Fruit fly (Drosophila melanogaster): ENCODE data around the gene CG9396.

Gene CG9396

DNA sequence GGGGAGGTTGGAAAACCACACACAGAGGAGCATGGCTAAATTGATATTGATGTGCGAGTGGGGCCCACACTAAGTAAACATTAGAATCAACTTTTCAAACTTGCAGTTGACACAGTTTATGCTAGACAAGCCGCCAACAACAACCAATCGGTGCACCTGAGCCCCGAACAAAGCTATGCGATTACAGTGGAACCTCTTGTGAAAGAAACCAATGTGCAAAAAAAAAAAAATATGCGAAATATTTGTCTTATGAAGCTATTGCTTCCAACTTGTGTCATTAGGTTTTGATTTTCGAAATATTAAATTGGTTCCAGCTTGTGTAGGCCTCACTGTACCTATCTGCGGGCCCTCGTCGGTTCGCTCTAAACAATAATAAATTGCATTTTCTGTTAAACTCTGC, 46.9 kb upstream of the CG9396 start (continued):
- TF ChIP-seq tup (GFP tag; optimal IDR thresholded peaks at IDR 0.05) (peak; percentile 22), Hand (GFP tag; optimal IDR thresholded peaks at IDR 0.05) (no peak), vnd (GFP tag; IDR thresholded peaks at IDR 0.05; ENCODE audit: partially characterized antibody) (no peak), CG2875 (GFP tag; optimal IDR thresholded peaks at IDR 0.05) (peak; percentile 59), CG10366 (GFP tag; IDR thresholded peaks at IDR 0.05) (peak; percentile 83), wdn (GFP tag; IDR thresholded peaks at IDR 0.05) (no peak), CG18011 (GFP tag; optimal IDR thresholded peaks at IDR 0.05) (no peak), Drgx (GFP tag; IDR thresholded peaks at IDR 0.05) (peak; percentile 92), CG14965 (GFP tag; optimal IDR thresholded peaks at IDR 0.05; ENCODE audit: borderline replicate concordance) (no peak), gcm2 (GFP tag; optimal IDR thresholded peaks at IDR 0.05) (peak; percentile 69), dysf (GFP tag; IDR thresholded peaks at IDR 0.05) (peak; percentile 79), zf30C (GFP tag; optimal IDR thresholded peaks at IDR 0.05) (no peak), CG10267 (tag; optimal IDR thresholded peaks at IDR 0.05) (peak; percentile 45), CG6272 (GFP tag; IDR thresholded peaks at IDR 0.05) (no peak; the same call in none of the 2 replicates), ham (GFP tag; IDR thresholded peaks at IDR 0.05) (no peak), Usf (GFP tag; optimal IDR thresholded peaks at IDR 0.05) (peak; percentile 9), Gsc (GFP tag; IDR thresholded peaks at IDR 0.05) (peak; percentile 64), tx (GFP tag; optimal IDR thresholded peaks at IDR 0.05) (peak; percentile 50), zen (tag; optimal IDR thresholded peaks at IDR 0.05) (peak; percentile 76), Sin3A (optimal IDR thresholded peaks at IDR 0.05) (no peak), CG6854 (GFP tag; optimal IDR thresholded peaks at IDR 0.05) (no peak), CG16863 (GFP tag; optimal IDR thresholded peaks at IDR 0.05) (peak; percentile 68), CG4424 (GFP tag; optimal IDR thresholded peaks at IDR 0.05) (peak; percentile 77), PHDP (tag; optimal IDR thresholded peaks at IDR 0.05) (peak; percentile 70), ems (GFP tag; optimal IDR thresholded peaks at IDR 0.05) (peak; percentile 58), ewg (GFP tag; optimal IDR thresholded peaks at IDR 0.05) (peak; percentile 64), lbe (GFP tag; optimal IDR thresholded peaks at IDR 0.05) (no peak), Xrp1 (GFP tag; IDR thresholded peaks at IDR 0.05) (peak; percentile 84), ftz-f1 (GFP tag; optimal IDR thresholded peaks at IDR 0.05) (no peak), CG2202 (tag; optimal IDR thresholded peaks at IDR 0.05) (peak; percentile 45), Awh (GFP tag; IDR thresholded peaks at IDR 0.05) (peak; percentile 80), Adf1 (GFP tag; IDR thresholded peaks at IDR 0.05) (no peak), en (GFP tag; optimal IDR thresholded peaks at IDR 0.05) (peak; percentile 61), NfI (GFP tag; optimal IDR thresholded peaks at IDR 0.05) (peak; percentile 69), CG16813 (GFP tag; IDR thresholded peaks at IDR 0.05; ENCODE audit: partially characterized antibody) (no peak), YL-1 (GFP tag; optimal IDR thresholded peaks at IDR 0.05) (no peak), cad (GFP tag; optimal IDR thresholded peaks at IDR 0.05) (no peak), bigmax (GFP tag; optimal IDR thresholded peaks at IDR 0.05) (no peak), CG12391 (tag; optimal IDR thresholded peaks at IDR 0.05) (peak; percentile 72), wek (GFP tag; optimal IDR thresholded peaks at IDR 0.05) (peak; percentile 51), D (optimal IDR thresholded peaks at IDR 0.05) (no peak), D (GFP tag; optimal IDR thresholded peaks at IDR 0.05) (peak; percentile 60), Nf-YB (GFP tag; optimal IDR thresholded peaks at IDR 0.05) (peak; percentile 44), pum (GFP tag; optimal IDR thresholded peaks at IDR 0.05) (peak; percentile 65), CoRest (tag; optimal IDR thresholded peaks at IDR 0.05) (peak; percentile 66), Bgb (GFP tag; IDR thresholded peaks at IDR 0.05; ENCODE audit: partially characterized antibody) (no peak), luna (GFP tag; optimal IDR thresholded peaks at IDR 0.05) (no peak), CG17802 (tag; optimal IDR thresholded peaks at IDR 0.05) (peak; percentile 42), CG17568 (GFP tag; optimal IDR thresholded peaks at IDR 0.05) (peak; percentile 5), CG10209 (GFP tag; optimal IDR thresholded peaks at IDR 0.05) (peak; percentile 54), D19B (GFP tag; optimal IDR thresholded peaks at IDR 0.05) (peak; percentile 28)

All from whole organism, embryonic.